Worm (Caenorhabditis elegans) whole organism, early embryonic: ENCODE measurements around the gene math-1.
"Not testable (repeated sequence)": the region's sequence is repeated elsewhere in the genome, so short reads cannot be mapped to it uniquely, and the experiment has no call there.

Experiments used
- B0310.2 ChIP-seq: sonication (generic microtip); optimal IDR thresholded peaks from 2 replicates; lab custom pipeline; 2016; ENCODE audit warnings: mild to moderate bottlenecking, missing genetic modification characterization, missing compliant biosample characterization
- F13C5.2 ChIP-seq: sonication (generic microtip); optimal IDR thresholded peaks from 2 replicates; lab custom pipeline; 2017; ENCODE audit warnings: mild to moderate bottlenecking, missing genetic modification characterization, inconsistent platforms, missing compliant biosample characterization
- aly-1 ChIP-seq: sonication (generic microtip); optimal IDR thresholded peaks from 2 replicates; lab custom pipeline; 2016; ENCODE audit warnings: missing genetic modification characterization, missing compliant biosample characterization
- ama-1 ChIP-seq: fragments of 150-350 bp; optimal IDR thresholded peaks from 2 replicates; lab custom pipeline; 2014
- ceh-13 ChIP-seq: fragments of 200-800 bp; sonication (Bioruptor generic); optimal IDR thresholded peaks from 2 replicates; lab custom pipeline; 2018; ENCODE audit warnings: mild to moderate bottlenecking, missing genetic modification characterization, missing compliant biosample characterization
- ceh-36 ChIP-seq: sonication (generic microtip); optimal IDR thresholded peaks from 2 replicates; lab custom pipeline; 2016; ENCODE audit warnings: missing genetic modification characterization, inconsistent platforms, missing compliant biosample characterization
- ets-7 ChIP-seq: sonication (generic microtip); optimal IDR thresholded peaks from 2 replicates; lab custom pipeline; 2016; ENCODE audit warnings: missing genotype, missing genetic modification characterization, missing compliant biosample characterization
- flt-1 ChIP-seq: fragments of 200-800 bp; sonication (Bioruptor generic); IDR thresholded peaks from 2 replicates; pipeline ENCODE4 v1.3.6; 2022; ENCODE audit warnings: missing genetic modification characterization, missing compliant biosample characterization
- hmbx-1 ChIP-seq: sonication (generic microtip); optimal IDR thresholded peaks from 2 replicates; lab custom pipeline; 2016; ENCODE audit warnings: mild to moderate bottlenecking, missing genetic modification characterization, missing compliant biosample characterization
- hmg-4 ChIP-seq: fragments of 200-800 bp; sonication (Bioruptor generic); optimal IDR thresholded peaks from 2 replicates; lab custom pipeline; 2018; ENCODE audit warnings: mild to moderate bottlenecking, missing genetic modification characterization, missing compliant biosample characterization
- hnd-1 ChIP-seq: sonication (generic microtip); optimal IDR thresholded peaks from 2 replicates; lab custom pipeline; 2016; ENCODE audit warnings: missing genetic modification characterization, missing compliant biosample characterization
- pes-1 ChIP-seq: fragments of 200-800 bp; sonication (Bioruptor generic); IDR thresholded peaks from 2 replicates; pipeline ENCODE4 v1.3.6; 2022; ENCODE audit warnings: missing genetic modification reagents, missing genetic modification characterization, missing compliant biosample characterization
- scrt-1 ChIP-seq: fragments of 200-800 bp; sonication (Bioruptor generic); IDR thresholded peaks from 2 replicates; pipeline ENCODE4 v1.3.6; 2022; ENCODE audit warnings: missing genetic modification characterization, missing compliant biosample characterization
- sea-1 ChIP-seq: fragments of 200-800 bp; sonication (Bioruptor generic); conservative IDR thresholded peaks from 2 replicates; pipeline ENCODE4 v1.3.6; 2022; ENCODE audit warnings: missing genetic modification characterization, missing compliant biosample characterization
- tbx-11 ChIP-seq: fragments of 200-800 bp; sonication (Bioruptor generic); IDR thresholded peaks from 2 replicates; pipeline ENCODE4 v1.3.6; 2022; ENCODE audit warnings: missing genetic modification characterization, missing compliant biosample characterization
- tbx-37 ChIP-seq: fragments of 200-800 bp; sonication (Bioruptor generic); conservative IDR thresholded peaks from 2 replicates; pipeline ENCODE4 v1.3.6; 2022; ENCODE audit warnings: missing genetic modification reagents, missing genetic modification characterization, missing compliant biosample characterization
- tra-4 ChIP-seq: sonication (generic microtip); optimal IDR thresholded peaks from 2 replicates; lab custom pipeline; 2017; ENCODE audit warnings: missing genetic modification characterization, missing compliant biosample characterization

math-1 gene

ce11 chrII:2031852-2032251 lies 14.6 kb downstream of the math-1 start, which contains the start of gene bath-5:
bath-5 (minus strand) TSS chrII:2031952.
- TF ChIP-seq hnd-1 (tag; lab: Kevin White, UChicago) (no peak), B0310.2 (tag; lab: Kevin White, UChicago) (no peak), ceh-13 (GFP tag; lab: Kevin White, UChicago) (no peak)

ce11 chrII:2030367-2030766 lies 16.1 kb downstream of the math-1 start, which contains the start of gene bath-3:
bath-3 (minus strand) TSS chrII:2030467.
- TF ChIP-seq hmbx-1 (tag; lab: Kevin White, UChicago) (no peak), tra-4 (tag; lab: Kevin White, UChicago) (no peak), sea-1 (GFP tag; lab: Robert Waterston, UW) (no peak), pes-1 (no peak), ceh-13 (GFP tag; lab: Kevin White, UChicago) (no peak), ama-1 (lab: Kevin White, UChicago) (no peak), tbx-11 (no peak), F13C5.2 (no peak)

- TF ChIP-seq F13C5.2 (no peak), flt-1 (GFP tag; lab: Robert Waterston, UW) (no peak), hnd-1 (tag; lab: Kevin White, UChicago) (no peak), ceh-36 (tag; lab: Kevin White, UChicago) (no peak), hmbx-1 (tag; lab: Kevin White, UChicago) (no peak), sea-1 (GFP tag; lab: Robert Waterston, UW) (no peak), tbx-37 (GFP tag; lab: Robert Waterston, UW) (no peak), hmg-4 (no peak), tra-4 (tag; lab: Kevin White, UChicago) (no peak), ets-7 (tag; lab: Kevin White, UChicago) (no peak), pes-1 (no peak), B0310.2 (tag; lab: Kevin White, UChicago) (no peak), ama-1 (lab: Kevin White, UChicago) (no peak), aly-1 (tag; lab: Kevin White, UChicago) (no peak), scrt-1 (GFP tag; lab: Robert Waterston, UW) (no peak), tbx-11 (no peak), ceh-13 (GFP tag; lab: Kevin White, UChicago) (no peak)
Measured at ce11 chrII:2028712-2029111, 17.7 kb downstream of the math-1 start, which contains the start of gene bath-1. bath-1 (minus strand) TSS chrII:2028812.

ce11 chrII:2026525-2026924 lies 19.9 kb downstream of the math-1 start, which contains the start of gene bath-21:
bath-21 (minus strand) TSS chrII:2026625.
- TF ChIP-seq tbx-11 = no peak
- no peak for TF ChIP-seq F13C5.2
- TF ChIP-seq flt-1 (GFP tag; lab: Robert Waterston, UW) = no peak
- no peak for TF ChIP-seq ceh-36 (tag; lab: Kevin White, UChicago)
- no peak for TF ChIP-seq tbx-37 (GFP tag; lab: Robert Waterston, UW)
- no peak for TF ChIP-seq hnd-1 (tag; lab: Kevin White, UChicago)
- no peak for TF ChIP-seq ets-7 (tag; lab: Kevin White, UChicago)
- no peak for TF ChIP-seq tra-4 (tag; lab: Kevin White, UChicago)
- TF ChIP-seq ceh-13 (GFP tag; lab: Kevin White, UChicago) = no peak
- TF ChIP-seq sea-1 (GFP tag; lab: Robert Waterston, UW) = no peak
- TF ChIP-seq pes-1 = no peak
- no peak for TF ChIP-seq ama-1 (lab: Kevin White, UChicago)
- no peak for TF ChIP-seq aly-1 (tag; lab: Kevin White, UChicago)
- no peak for TF ChIP-seq scrt-1 (GFP tag; lab: Robert Waterston, UW)
- no peak for TF ChIP-seq B0310.2 (tag; lab: Kevin White, UChicago)
- TF ChIP-seq hmg-4 = no peak
- no peak for TF ChIP-seq hmbx-1 (tag; lab: Kevin White, UChicago)

- TF ChIP-seq pes-1; tbx-11; B0310.2 (tag; lab: Kevin White, UChicago): not testable (repeated sequence)
Measured at ce11 chrII:2023514-2023913, 22.9 kb downstream of the math-1 start, which contains the start of gene cya-2. cya-2 (minus strand) TSS chrII:2023614.

- TF ChIP-seq pes-1 (no peak), aly-1 (tag; lab: Kevin White, UChicago) (no peak), ceh-36 (tag; lab: Kevin White, UChicago) (no peak), ets-7 (tag; lab: Kevin White, UChicago) (no peak), B0310.2 (tag; lab: Kevin White, UChicago) (no peak), tbx-11 (no peak), ceh-13 (GFP tag; lab: Kevin White, UChicago) (no peak), F13C5.2 (no peak), sea-1 (GFP tag; lab: Robert Waterston, UW) (no peak), scrt-1 (GFP tag; lab: Robert Waterston, UW) (no peak), flt-1 (GFP tag; lab: Robert Waterston, UW) (no peak), tra-4 (tag; lab: Kevin White, UChicago) (no peak), hmbx-1 (tag; lab: Kevin White, UChicago) (no peak), hmg-4 (no peak), tbx-37 (GFP tag; lab: Robert Waterston, UW) (no peak), hnd-1 (tag; lab: Kevin White, UChicago) (no peak), ama-1 (lab: Kevin White, UChicago) (no peak)
Measured at ce11 chrII:2013856-2014255, 32.6 kb downstream of the math-1 start.

ce11 chrII:2012698-2013097 lies 33.8 kb downstream of the math-1 start, which contains the start of gene F59H6.15:
F59H6.15 (plus strand) TSS chrII:2012998.
- TF ChIP-seq tra-4 (tag; lab: Kevin White, UChicago) (no peak), flt-1 (GFP tag; lab: Robert Waterston, UW) (no peak), ceh-13 (GFP tag; lab: Kevin White, UChicago) (no peak), sea-1 (GFP tag; lab: Robert Waterston, UW) (no peak), pes-1 (no peak), hmg-4 (no peak), aly-1 (tag; lab: Kevin White, UChicago) (no peak), hnd-1 (tag; lab: Kevin White, UChicago) (no peak), hmbx-1 (tag; lab: Kevin White, UChicago) (no peak), tbx-37 (GFP tag; lab: Robert Waterston, UW) (no peak), B0310.2 (tag; lab: Kevin White, UChicago) (no peak), tbx-11 (no peak), F13C5.2 (no peak), ets-7 (tag; lab: Kevin White, UChicago) (no peak), scrt-1 (GFP tag; lab: Robert Waterston, UW) (no peak)
